Worm (Caenorhabditis elegans): ENCODE measurements around the gene T05A1.5.

The T05A1.5 gene

ce11 chrIV:9524849-9525460 lies 21.1 kb upstream of the T05A1.5 start, which contains the start of gene ndua-5 (continued):
- TF ChIP-seq ama-1 (optimal IDR thresholded peaks at IDR 0.05) (no peak), lin-15B (tag; optimal IDR thresholded peaks at IDR 0.05) (peak; percentile 66), lsy-2 (tag; optimal IDR thresholded peaks at IDR 0.05) (peak; percentile 28 to 72), mef-2 (tag; optimal IDR thresholded peaks at IDR 0.05) (no peak), ztf-4 (tag; optimal IDR thresholded peaks at IDR 0.05) (no peak), ets-5 (GFP tag; IDR thresholded peaks at IDR 0.05) (no peak), lin-14 (GFP tag; optimal IDR thresholded peaks at IDR 0.05) (peak; percentile 49), nhr-90 (tag; optimal IDR thresholded peaks at IDR 0.05; ENCODE audit: poor library complexity) (peak; percentile 42), fkh-4 (tag; optimal IDR thresholded peaks at IDR 0.05; ENCODE audit: borderline replicate concordance) (no peak), nhr-47 (tag; optimal IDR thresholded peaks at IDR 0.05) (peak; percentile 74), ceh-82 (tag; optimal IDR thresholded peaks at IDR 0.05) (peak; percentile 0 to 51 (median 9)), jun-1 (tag; optimal IDR thresholded peaks at IDR 0.05) (no peak), unc-62 (GFP tag; optimal IDR thresholded peaks at IDR 0.05) (no peak), unc-98 (GFP tag; IDR thresholded peaks at IDR 0.05) (no peak), dpl-1 (GFP tag; optimal IDR thresholded peaks at IDR 0.05) (peak; percentile 86 to 92 (median 88)), unc-30 (tag; optimal IDR thresholded peaks at IDR 0.05) (no peak), nhr-19 (GFP tag; conservative IDR thresholded peaks at IDR 0.05) (peak; percentile 39; the same call in 1 of the 2 replicates), nhr-28 (tag; optimal IDR thresholded peaks at IDR 0.05) (no peak), elt-2 (tag; optimal IDR thresholded peaks at IDR 0.05) (no peak), pag-3 (tag; optimal IDR thresholded peaks at IDR 0.05; ENCODE audit: borderline replicate concordance, insufficient read depth) (no peak), swsn-7 (tag; optimal IDR thresholded peaks at IDR 0.05) (peak; percentile 64)

ce11 chrIV:9525682-9526416 lies 20.2 kb upstream of the T05A1.5 start, which contains the start of gene elo-1:
Gene elo-1 (plus strand): TSS chrIV:9526366.
- peak in 1 of 3 experiments; percentile 23 for TF ChIP-seq ceh-82 (tag; optimal IDR thresholded peaks at IDR 0.05)
- no peak for TF ChIP-seq alr-1 (tag; optimal IDR thresholded peaks at IDR 0.05; ENCODE audit: borderline replicate concordance)
- TF ChIP-seq nhr-19 (GFP tag; conservative IDR thresholded peaks at IDR 0.05): peak; percentile 53
- no peak for TF ChIP-seq aly-2 (tag; optimal IDR thresholded peaks at IDR 0.05)
- no peak for TF ChIP-seq sptf-1 (tag; optimal IDR thresholded peaks at IDR 0.05)
- peak in 4 of 6 experiments; percentile 21 to 46 (median 40) for TF ChIP-seq elt-3 (tag; optimal IDR thresholded peaks at IDR 0.05)
- no peak for TF ChIP-seq fkh-10 (GFP tag; optimal IDR thresholded peaks at IDR 0.05)
- no peak for TF ChIP-seq unc-30 (tag; optimal IDR thresholded peaks at IDR 0.05)
- no peak for TF ChIP-seq unc-62 (GFP tag; optimal IDR thresholded peaks at IDR 0.05)
- TF ChIP-seq ztf-11 (tag; optimal IDR thresholded peaks at IDR 0.05): no peak
- TF ChIP-seq nhr-76 (tag; optimal IDR thresholded peaks at IDR 0.05): no peak
- peak; percentile 71 for TF ChIP-seq snu-23 (GFP tag; optimal IDR thresholded peaks at IDR 0.05)
- no peak for TF ChIP-seq pax-3 (tag; optimal IDR thresholded peaks at IDR 0.05)
- no peak for TF ChIP-seq sup-37 (GFP tag; optimal IDR thresholded peaks at IDR 0.05)
- no peak for TF ChIP-seq nhr-28 (tag; optimal IDR thresholded peaks at IDR 0.05)
- no peak for TF ChIP-seq nhr-12 (tag; optimal IDR thresholded peaks at IDR 0.05)
- no peak for TF ChIP-seq C04F5.9 (tag; optimal IDR thresholded peaks at IDR 0.05)
- peak; percentile 22 to 30 for TF ChIP-seq lsy-2 (tag; optimal IDR thresholded peaks at IDR 0.05)
- TF ChIP-seq unc-98 (GFP tag; IDR thresholded peaks at IDR 0.05): no peak
- TF ChIP-seq lin-13 (GFP tag; optimal IDR thresholded peaks at IDR 0.05): no peak
- TF ChIP-seq sox-4 (tag; optimal IDR thresholded peaks at IDR 0.05): no peak
- TF ChIP-seq lin-35 (GFP tag; optimal IDR thresholded peaks at IDR 0.05): peak in 1 of 2 experiments; percentile 40
- no peak for TF ChIP-seq lin-15B (tag; optimal IDR thresholded peaks at IDR 0.05)
- peak; percentile 5 for TF ChIP-seq tbx-2 (tag; optimal IDR thresholded peaks at IDR 0.05)
- TF ChIP-seq ceh-90 (tag; optimal IDR thresholded peaks at IDR 0.05): no peak
- TF ChIP-seq lin-39 (tag; optimal IDR thresholded peaks at IDR 0.05): no peak
- TF ChIP-seq jun-1 (tag; optimal IDR thresholded peaks at IDR 0.05): peak; percentile 6
- peak; percentile 93 for TF ChIP-seq dsc-1 (tag; optimal IDR thresholded peaks at IDR 0.05)
- no peak for TF ChIP-seq ceh-8 (GFP tag; optimal IDR thresholded peaks at IDR 0.05)
- no peak for TF ChIP-seq egl-13 (tag; optimal IDR thresholded peaks at IDR 0.05)
- TF ChIP-seq mef-2 (tag; optimal IDR thresholded peaks at IDR 0.05): no peak
- TF ChIP-seq nhr-84 (tag; optimal IDR thresholded peaks at IDR 0.05): no peak
- no peak for TF ChIP-seq ceh-88 (GFP tag; IDR thresholded peaks at IDR 0.05)
- no peak for TF ChIP-seq zag-1 (tag; optimal IDR thresholded peaks at IDR 0.05)
- TF ChIP-seq hpl-2 (GFP tag; optimal IDR thresholded peaks at IDR 0.05): no peak
- TF ChIP-seq fkh-4 (tag; optimal IDR thresholded peaks at IDR 0.05; ENCODE audit: borderline replicate concordance): peak; percentile 89
- no peak for TF ChIP-seq nhr-11 (tag; optimal IDR thresholded peaks at IDR 0.05)

Data from whole organism, L1 larva.